Worm (Caenorhabditis elegans) whole organism, L1 larva: ENCODE results near the gene zipt-15.

Experiments
- aly-2 ChIP-seq: fragments of 150-350 bp; optimal IDR thresholded peaks from 2 replicates; lab custom pipeline; 2014; ENCODE audit warnings: missing biosample characterization, missing genetic modification characterization
- ceh-90 ChIP-seq: sonication (generic microtip); optimal IDR thresholded peaks from 2 replicates; lab custom pipeline; 2016; ENCODE audit warnings: missing genetic modification characterization, missing compliant biosample characterization
- ces-1 ChIP-seq: fragments of 150-350 bp; optimal IDR thresholded peaks from 2 replicates; lab custom pipeline; 2014; ENCODE audit warnings: missing biosample characterization, missing genetic modification reagents, missing genetic modification characterization
- elt-3 ChIP-seq, 6 experiments: fragments of 150-350 bp in 1 of 6; sonication (generic microtip); optimal IDR thresholded peaks; 2 replicates each; lab custom pipeline; 2017 to 2018; ENCODE audit warnings: missing biosample characterization in 6 of 6, missing genetic modification characterization in 6 of 6, inconsistent platforms in 1 of 6
- lin-15B ChIP-seq: fragments of 150-350 bp; sonication (generic microtip); optimal IDR thresholded peaks from 3 replicates; lab custom pipeline; 2014; ENCODE audit warnings: missing biosample characterization, missing genetic modification characterization
- nhr-12 ChIP-seq: sonication (generic microtip); optimal IDR thresholded peaks from 2 replicates; lab custom pipeline; 2017; ENCODE audit warnings: missing biosample characterization, missing genetic modification characterization
- nhr-71 ChIP-seq: sonication (generic microtip); optimal IDR thresholded peaks from 2 replicates; lab custom pipeline; 2016; ENCODE audit warnings: mild to moderate bottlenecking, missing genetic modification characterization, moderate library complexity, missing compliant biosample characterization
- snpc-4 ChIP-seq: fragments of 150-350 bp; optimal IDR thresholded peaks from 2 replicates; lab custom pipeline; 2014; ENCODE audit warnings: missing biosample characterization, missing genetic modification characterization
- tlp-1 ChIP-seq: fragments of 150-350 bp; optimal IDR thresholded peaks from 2 replicates; lab custom pipeline; 2014; ENCODE audit warnings: missing biosample characterization, missing genetic modification characterization
- unc-30 ChIP-seq: sonication (generic microtip); optimal IDR thresholded peaks from 2 replicates; lab custom pipeline; 2017; ENCODE audit warnings: missing biosample characterization, missing genetic modification characterization
- unc-62 ChIP-seq: fragments of 150-350 bp; optimal IDR thresholded peaks from 2 replicates; lab custom pipeline; 2014; ENCODE audit warnings: missing biosample characterization, missing genetic modification reagents, missing genetic modification characterization

DNA sequence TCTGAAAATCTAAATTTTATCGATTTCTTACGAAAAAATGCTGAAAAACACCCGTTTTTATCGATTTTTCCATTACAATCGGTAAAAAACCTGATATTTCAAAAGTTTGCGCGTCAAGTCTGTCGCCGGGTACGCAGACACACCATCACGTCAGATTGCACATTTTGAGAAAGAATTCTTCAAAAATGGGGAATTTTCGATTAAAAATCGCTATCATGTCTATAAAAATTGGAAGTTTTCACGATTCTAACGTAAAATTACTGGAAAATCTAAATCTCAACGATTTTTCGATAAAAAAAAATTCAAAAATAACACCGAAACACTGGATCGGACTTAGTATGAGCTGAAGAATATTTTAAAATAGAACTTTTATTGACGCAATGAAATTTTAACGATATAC is 30.5 kb downstream of the zipt-15 start, which contains the start of gene F56B3.4:
- TF ChIP-seq lin-15B (tag; lab: Kevin White, UChicago) (no peak), nhr-12 (tag; lab: Kevin White, UChicago) (no peak), ceh-90 (tag; lab: Kevin White, UChicago) (no peak), elt-3 (tag; optimal IDR thresholded peaks at IDR 0.05; lab: Kevin White, UChicago) (no peak), unc-30 (no peak), aly-2 (tag; lab: Kevin White, UChicago) (no peak), ces-1 (no peak), nhr-71 (tag; lab: Kevin White, UChicago) (no peak), unc-62 (GFP tag; lab: Kevin White, UChicago) (no peak), tlp-1 (tag; lab: Kevin White, UChicago) (no peak), snpc-4 (tag; lab: Kevin White, UChicago) (no peak)
